Worm (Caenorhabditis elegans) whole organism, late embryonic: ENCODE results near the gene ivph-3.

Experiments
- C08G9.2 ChIP-seq: sonication (generic microtip); optimal IDR thresholded peaks from 2 replicates; lab custom pipeline; 2016; ENCODE audit warnings: mild to moderate bottlenecking, missing genetic modification characterization, moderate library complexity, missing compliant biosample characterization
- C38D4.7 ChIP-seq: fragments of 200-800 bp; sonication (Bioruptor generic); optimal IDR thresholded peaks from 2 replicates; lab custom pipeline; 2018; ENCODE audit warnings: mild to moderate bottlenecking, missing genetic modification characterization, moderate library complexity, missing compliant biosample characterization
- F13H6.1 ChIP-seq: sonication (generic microtip); optimal IDR thresholded peaks from 2 replicates; lab custom pipeline; 2016; ENCODE audit warnings: missing genetic modification characterization, missing compliant biosample characterization
- K02D7.2 ChIP-seq: sonication (generic microtip); optimal IDR thresholded peaks from 2 replicates; lab custom pipeline; 2017; ENCODE audit warnings: mild to moderate bottlenecking, missing genetic modification characterization, missing compliant biosample characterization
- T23F11.4 ChIP-seq: fragments of 200-800 bp; sonication (Bioruptor generic); optimal IDR thresholded peaks from 2 replicates; lab custom pipeline; 2018; ENCODE audit warnings: mild to moderate bottlenecking, missing genetic modification characterization, missing compliant biosample characterization
- Y22D7AL.16 ChIP-seq: sonication (generic microtip); optimal IDR thresholded peaks from 2 replicates; lab custom pipeline; 2016; ENCODE audit warnings: missing genetic modification characterization, missing compliant biosample characterization
- ahr-1 ChIP-seq: sonication (generic microtip); optimal IDR thresholded peaks from 2 replicates; lab custom pipeline; 2016; ENCODE audit warnings: missing genetic modification characterization, missing compliant biosample characterization
- ceh-2 ChIP-seq: sonication (generic microtip); optimal IDR thresholded peaks from 2 replicates; lab custom pipeline; 2016; ENCODE audit warnings: missing genotype, missing genetic modification characterization, missing compliant biosample characterization
- ceh-22 ChIP-seq: sonication (generic microtip); optimal IDR thresholded peaks from 2 replicates; lab custom pipeline; 2017; ENCODE audit warnings: missing biosample characterization, missing genetic modification characterization
- ceh-34 ChIP-seq: sonication (generic microtip); optimal IDR thresholded peaks from 2 replicates; lab custom pipeline; 2016; ENCODE audit warnings: mild to moderate bottlenecking, missing genetic modification characterization, missing compliant biosample characterization
- ceh-45 ChIP-seq: fragments of 200-800 bp; sonication (Bioruptor generic); IDR thresholded peaks from 2 replicates; pipeline ENCODE4 v1.3.6; 2022; ENCODE audit warnings: missing genetic modification reagents, missing genetic modification characterization, missing compliant biosample characterization
- ceh-48 ChIP-seq: sonication (generic microtip); optimal IDR thresholded peaks from 2 replicates; lab custom pipeline; 2016; ENCODE audit warnings: missing genetic modification characterization, inconsistent platforms, missing compliant biosample characterization
- ceh-6 ChIP-seq: fragments of 200-800 bp; sonication (Bioruptor generic); optimal IDR thresholded peaks from 2 replicates; lab custom pipeline; 2018; ENCODE audit warnings: mild to moderate bottlenecking, missing genetic modification characterization, missing compliant biosample characterization
- dmd-4 ChIP-seq: sonication (generic microtip); optimal IDR thresholded peaks from 2 replicates; lab custom pipeline; 2016; ENCODE audit warnings: borderline replicate concordance, missing genetic modification characterization, missing compliant biosample characterization
- fax-1 ChIP-seq: sonication (generic microtip); optimal IDR thresholded peaks from 2 replicates; lab custom pipeline; 2016; ENCODE audit warnings: missing genotype, missing genetic modification characterization, missing compliant biosample characterization
- fkh-6 ChIP-seq: sonication (generic microtip); optimal IDR thresholded peaks from 2 replicates; lab custom pipeline; 2016; ENCODE audit warnings: missing genetic modification characterization, missing compliant biosample characterization
- gmeb-2 ChIP-seq: sonication (generic microtip); optimal IDR thresholded peaks from 2 replicates; lab custom pipeline; 2016; ENCODE audit warnings: missing genetic modification characterization, inconsistent platforms, missing compliant biosample characterization
- hlh-13 ChIP-seq: fragments of 200-800 bp; sonication (Bioruptor generic); optimal IDR thresholded peaks from 2 replicates; lab custom pipeline; 2018; ENCODE audit warnings: mild to moderate bottlenecking, missing genetic modification characterization, missing compliant biosample characterization
- hlh-15 ChIP-seq: sonication (generic microtip); optimal IDR thresholded peaks from 2 replicates; lab custom pipeline; 2016; ENCODE audit warnings: missing genetic modification characterization, missing compliant biosample characterization
- hlh-30 ChIP-seq: sonication (generic microtip); optimal IDR thresholded peaks from 2 replicates; lab custom pipeline; 2017; ENCODE audit warnings: antibody characterized with exemption, missing genetic modification characterization, missing compliant biosample characterization; ENCODE audit not compliant: insufficient read depth
- hlh-6 ChIP-seq: sonication (generic microtip); optimal IDR thresholded peaks from 2 replicates; lab custom pipeline; 2016; ENCODE audit warnings: missing genotype, missing genetic modification characterization, missing compliant biosample characterization
- hlh-8 ChIP-seq: sonication (generic microtip); optimal IDR thresholded peaks from 2 replicates; lab custom pipeline; 2016; ENCODE audit warnings: missing genotype, missing genetic modification characterization, missing compliant biosample characterization
- lim-6 ChIP-seq: sonication (generic microtip); optimal IDR thresholded peaks from 2 replicates; lab custom pipeline; 2016; ENCODE audit warnings: missing genetic modification characterization, missing compliant biosample characterization
- madf-2 ChIP-seq: sonication (generic microtip); optimal IDR thresholded peaks from 2 replicates; lab custom pipeline; 2017; ENCODE audit warnings: missing genetic modification characterization, missing compliant biosample characterization
- mec-3 ChIP-seq: sonication (generic microtip); optimal IDR thresholded peaks from 2 replicates; lab custom pipeline; 2016; ENCODE audit warnings: borderline replicate concordance, missing genetic modification characterization, missing compliant biosample characterization
- nfya-1 ChIP-seq: sonication (generic microtip); optimal IDR thresholded peaks from 2 replicates; lab custom pipeline; 2017; ENCODE audit warnings: missing genetic modification characterization, mild to moderate bottlenecking, missing compliant biosample characterization, antibody characterized with exemption, moderate library complexity
- nhr-11 ChIP-seq: fragments of 150-350 bp; optimal IDR thresholded peaks from 2 replicates; lab custom pipeline; 2014; ENCODE audit warnings: missing biosample characterization, missing genetic modification characterization
- odd-2 ChIP-seq: sonication (generic microtip); optimal IDR thresholded peaks from 2 replicates; lab custom pipeline; 2017; ENCODE audit warnings: antibody characterized with exemption, mild to moderate bottlenecking, missing genetic modification characterization, missing compliant biosample characterization
- pat-9 ChIP-seq: fragments of 200-800 bp; sonication (Bioruptor generic); optimal IDR thresholded peaks from 2 replicates; lab custom pipeline; 2018; ENCODE audit warnings: mild to moderate bottlenecking, missing genetic modification characterization, moderate library complexity, missing compliant biosample characterization
- pha-2 ChIP-seq: sonication (generic microtip); optimal IDR thresholded peaks from 2 replicates; lab custom pipeline; 2017; ENCODE audit warnings: mild to moderate bottlenecking, missing genetic modification characterization, missing compliant biosample characterization
- pha-4 ChIP-seq: fragments of 150-350 bp; optimal IDR thresholded peaks from 2 replicates; lab custom pipeline; 2018; ENCODE audit warnings: missing biosample characterization, missing genetic modification reagents, missing genetic modification characterization
- pqm-1 ChIP-seq: sonication (generic microtip); optimal IDR thresholded peaks from 2 replicates; lab custom pipeline; 2016; ENCODE audit warnings: missing genetic modification characterization, missing compliant biosample characterization
- ref-2 ChIP-seq: sonication (generic microtip); optimal IDR thresholded peaks from 2 replicates; lab custom pipeline; 2016; ENCODE audit warnings: missing genetic modification characterization, missing compliant biosample characterization
- rnt-1 ChIP-seq: sonication (generic microtip); optimal IDR thresholded peaks from 2 replicates; lab custom pipeline; 2016; ENCODE audit warnings: missing genetic modification characterization, missing compliant biosample characterization
- sdc-2 ChIP-seq: sonication (generic microtip); optimal IDR thresholded peaks from 2 replicates; lab custom pipeline; 2016; ENCODE audit warnings: missing genotype, missing genetic modification characterization, missing compliant biosample characterization
- syd-9 ChIP-seq: sonication (generic microtip); optimal IDR thresholded peaks from 2 replicates; lab custom pipeline; 2016; ENCODE audit warnings: mild to moderate bottlenecking, missing genetic modification characterization, moderate library complexity, missing compliant biosample characterization
- tbx-2 ChIP-seq: sonication (generic microtip); optimal IDR thresholded peaks from 2 replicates; lab custom pipeline; 2016; ENCODE audit warnings: missing genetic modification characterization, missing compliant biosample characterization
- tbx-7 ChIP-seq: sonication (generic microtip); optimal IDR thresholded peaks from 2 replicates; lab custom pipeline; 2016; ENCODE audit warnings: missing genotype, missing genetic modification characterization, missing compliant biosample characterization
- ttx-3 ChIP-seq: sonication (generic microtip); optimal IDR thresholded peaks from 2 replicates; lab custom pipeline; 2016; ENCODE audit warnings: missing genetic modification reagents, missing genetic modification characterization, missing compliant biosample characterization
- unc-3 ChIP-seq, 2 experiments: fragments of 200-800 bp in 1 of 2; sonication (Bioruptor generic) in 1 of 2; sonication (generic microtip) in 1 of 2; conservative IDR thresholded peaks in 1 of 2; optimal IDR thresholded peaks in 1 of 2; 2 replicates each; pipeline versions ENCODE4 v1.3.6 to Lab custom; 2016 to 2022; ENCODE audit warnings: missing compliant biosample characterization in 2 of 2, missing genetic modification characterization in 2 of 2, missing genetic modification reagents in 1 of 2
- unc-55 ChIP-seq: sonication (generic microtip); optimal IDR thresholded peaks from 2 replicates; lab custom pipeline; 2017; ENCODE audit warnings: missing biosample characterization, missing genetic modification reagents, missing genetic modification characterization
- unc-86 ChIP-seq: sonication (generic microtip); optimal IDR thresholded peaks from 2 replicates; lab custom pipeline; 2016; ENCODE audit warnings: missing genetic modification characterization, missing compliant biosample characterization
- zip-5 ChIP-seq: sonication (generic microtip); optimal IDR thresholded peaks from 2 replicates; lab custom pipeline; 2016; ENCODE audit warnings: missing genetic modification characterization, missing compliant biosample characterization

The ivph-3 gene

ce11 chrIV:3044158-3044557, 9.4 kb upstream of the ivph-3 start:
- TF ChIP-seq Y22D7AL.16 (tag; lab: Kevin White, UChicago) (no peak), mec-3 (tag; lab: Kevin White, UChicago) (no peak), ahr-1 (tag; lab: Kevin White, UChicago) (no peak), fkh-6 (no peak), syd-9 (tag; lab: Kevin White, UChicago) (no peak), nfya-1 (tag; lab: Kevin White, UChicago) (no peak), fax-1 (tag; lab: Kevin White, UChicago) (no peak), pat-9 (no peak), ref-2 (tag; lab: Kevin White, UChicago) (no peak), ceh-2 (tag; lab: Kevin White, UChicago) (no peak), K02D7.2 (tag; lab: Kevin White, UChicago) (no peak), ceh-22 (tag; lab: Kevin White, UChicago) (no peak), odd-2 (tag; lab: Kevin White, UChicago) (no peak), F13H6.1 (no peak)
- TF ChIP-seq, all 69 proteins: peak for 0

ce11 chrIV:3046009-3046408, 7.5 kb upstream of the ivph-3 start:
- TF ChIP-seq syd-9 (tag; lab: Kevin White, UChicago) (no peak), unc-86 (no peak), zip-5 (no peak), pha-4 (no peak), hlh-8 (tag; lab: Kevin White, UChicago) (no peak), ceh-6 (GFP tag; lab: Kevin White, UChicago) (no peak), pqm-1 (tag; lab: Kevin White, UChicago) (no peak), nhr-11 (tag; lab: Kevin White, UChicago) (no peak), mec-3 (tag; lab: Kevin White, UChicago) (no peak), odd-2 (tag; lab: Kevin White, UChicago) (no peak), F13H6.1 (no peak), rnt-1 (no peak), unc-55 (no peak)
- TF ChIP-seq, all 69 proteins: peak for 0

- TF ChIP-seq sdc-2 (tag; lab: Kevin White, UChicago) (no peak), dmd-4 (no peak), K02D7.2 (tag; lab: Kevin White, UChicago) (no peak), hlh-30 (no peak), ceh-34 (no peak), ttx-3 (tag; lab: Kevin White, UChicago) (no peak), unc-55 (no peak), madf-2 (tag; lab: Kevin White, UChicago) (no peak), ceh-48 (no peak), tbx-7 (tag; lab: Kevin White, UChicago) (no peak), unc-3 (GFP tag; conservative IDR thresholded peaks at IDR 0.05; lab: Robert Waterston, UW) (no peak), unc-3 (tag; optimal IDR thresholded peaks at IDR 0.05; lab: Kevin White, UChicago) (no peak), gmeb-2 (tag; lab: Kevin White, UChicago) (no peak)
Observed at ce11 chrIV:3046889-3047288, 6.6 kb upstream of the ivph-3 start.

- TF ChIP-seq pha-2 (tag; lab: Kevin White, UChicago) (peak; percentile 83), fkh-6 (peak; percentile 92), C38D4.7 (GFP tag; lab: Kevin White, UChicago) (peak; percentile 68), nfya-1 (tag; lab: Kevin White, UChicago) (peak; percentile 71), hlh-6 (tag; lab: Kevin White, UChicago) (peak; percentile 92), lim-6 (tag; lab: Kevin White, UChicago) (peak; percentile 100), T23F11.4 (GFP tag; lab: Kevin White, UChicago) (peak; percentile 72), rnt-1 (peak; percentile 99), hlh-8 (tag; lab: Kevin White, UChicago) (peak; percentile 99), tbx-2 (peak; percentile 100), F13H6.1 (peak; percentile 99), hlh-15 (tag; lab: Kevin White, UChicago) (peak; percentile 84), hlh-30 (peak; percentile 37), C08G9.2 (tag; lab: Kevin White, UChicago) (peak; percentile 100), K02D7.2 (tag; lab: Kevin White, UChicago) (peak; percentile 76), mec-3 (tag; lab: Kevin White, UChicago) (peak; percentile 99), pat-9 (peak; percentile 65), Y22D7AL.16 (tag; lab: Kevin White, UChicago) (peak; percentile 61), ceh-45 (GFP tag; lab: Robert Waterston, UW) (peak; percentile 85), tbx-7 (tag; lab: Kevin White, UChicago) (peak; percentile 99), hlh-13 (GFP tag; lab: Kevin White, UChicago) (peak; percentile 69), madf-2 (tag; lab: Kevin White, UChicago) (peak; percentile 93)
Observed at ce11 chrIV:3050054-3050990, 3.2 kb upstream of the ivph-3 start, which contains the start of gene eel-1. eel-1 (minus strand) TSS chrIV:3050104.
